Worm (Caenorhabditis elegans) whole organism, L3 larva: ENCODE data around the gene Y42A5A.5.

ENCODE experiments used
- nhr-11 ChIP-seq: fragments of 150-350 bp; optimal IDR thresholded peaks from 2 replicates; lab custom pipeline; 2014; ENCODE audit warnings: missing biosample characterization, missing genetic modification characterization
- pqm-1 ChIP-seq: fragments of 150-350 bp; optimal IDR thresholded peaks from 2 replicates; lab custom pipeline; 2017; ENCODE audit warnings: missing biosample characterization, missing genetic modification characterization, inconsistent platforms

ce11 chrV:11113607-11114006, 4.1 kb upstream of the Y42A5A.5 start, which contains the start of gene math-33:
- TF ChIP-seq nhr-11 (tag; lab: Kevin White, UChicago): no peak
- TF ChIP-seq pqm-1 (tag; lab: Kevin White, UChicago): no peak
